Fruit fly (Drosophila melanogaster): ENCODE data around the gene pon.

pon gene

dm6 chrX:4666650-4667360 is 30.7 kb downstream of the pon start, which contains the start of gene CG3009 (continued):
- TF ChIP-seq pb (GFP tag; optimal IDR thresholded peaks at IDR 0.05) = peak; percentile 98
- TF ChIP-seq bigmax (GFP tag; optimal IDR thresholded peaks at IDR 0.05) = peak; percentile 46
- peak; percentile 97 for TF ChIP-seq Chrac-16 (GFP tag; optimal IDR thresholded peaks at IDR 0.05)
- peak; percentile 97 for TF ChIP-seq tgo (GFP tag; IDR thresholded peaks at IDR 0.05)
- TF ChIP-seq kni (GFP tag; optimal IDR thresholded peaks at IDR 0.05) = peak; percentile 87
- peak; percentile 77 for TF ChIP-seq z (GFP tag; IDR thresholded peaks at IDR 0.05)
- peak; percentile 97 for TF ChIP-seq Hand (GFP tag; optimal IDR thresholded peaks at IDR 0.05)
- peak; percentile 67; the same call in 1 of the 2 replicates for TF ChIP-seq dan (GFP tag; IDR thresholded peaks at IDR 0.05)
- TF ChIP-seq CG13287 (GFP tag; IDR thresholded peaks at IDR 0.05; ENCODE audit: partially characterized antibody) = peak; percentile 54; the same call in 1 of the 2 replicates
- TF ChIP-seq nerfin-2 (GFP tag; IDR thresholded peaks at IDR 0.05; ENCODE audit: partially characterized antibody) = no peak
- peak; percentile 90 for TF ChIP-seq ssp (GFP tag; IDR thresholded peaks at IDR 0.05)
- peak; percentile 93 for TF ChIP-seq CG18262 (tag; optimal IDR thresholded peaks at IDR 0.05)
- peak; percentile 96 for TF ChIP-seq CG6175 (GFP tag; IDR thresholded peaks at IDR 0.05)
- TF ChIP-seq chn (GFP tag; optimal IDR thresholded peaks at IDR 0.05) = peak; percentile 98
- TF ChIP-seq caup (GFP tag; optimal IDR thresholded peaks at IDR 0.05; ENCODE audit: severe bottlenecking) = peak; percentile 98
- peak in 1 of 2 experiments; percentile 94 for TF ChIP-seq Hr78 (GFP tag; optimal IDR thresholded peaks at IDR 0.05)
- TF ChIP-seq CrebB (tag; optimal IDR thresholded peaks at IDR 0.05) = peak; percentile 95
- peak; percentile 99 for TF ChIP-seq CG10543 (GFP tag; optimal IDR thresholded peaks at IDR 0.05)
- peak; percentile 92 for TF ChIP-seq gt (GFP tag; IDR thresholded peaks at IDR 0.05)
- TF ChIP-seq CG6689 (GFP tag; IDR thresholded peaks at IDR 0.05) = peak; percentile 98
- peak; percentile 91 for TF ChIP-seq Hey (tag; optimal IDR thresholded peaks at IDR 0.05)
- TF ChIP-seq CG6765 (GFP tag; optimal IDR thresholded peaks at IDR 0.05) = peak; percentile 98
- TF ChIP-seq Six4 (GFP tag; optimal IDR thresholded peaks at IDR 0.05) = peak; percentile 95
- no peak for TF ChIP-seq bbx (GFP tag; IDR thresholded peaks at IDR 0.05; ENCODE audit: partially characterized antibody)
- peak; percentile 84 for TF ChIP-seq Nf-YB (GFP tag; optimal IDR thresholded peaks at IDR 0.05)
- TF ChIP-seq CG14710 (tag; optimal IDR thresholded peaks at IDR 0.05) = peak; percentile 89
- peak; percentile 96 for TF ChIP-seq CG2199 (GFP tag; IDR thresholded peaks at IDR 0.05)
- TF ChIP-seq CG1647 (GFP tag; optimal IDR thresholded peaks at IDR 0.05) = peak; percentile 97
- TF ChIP-seq CG18764 (GFP tag; optimal IDR thresholded peaks at IDR 0.05) = peak; percentile 92
- TF ChIP-seq Eip74EF (GFP tag; optimal IDR thresholded peaks at IDR 0.05) = peak in 1 of 2 experiments; percentile 97
- peak; percentile 98 for TF ChIP-seq zfh2 (GFP tag; optimal IDR thresholded peaks at IDR 0.05)
- peak; percentile 90 for TF ChIP-seq CG8290 (GFP tag; optimal IDR thresholded peaks at IDR 0.05)
- TF ChIP-seq CG8290 (tag; optimal IDR thresholded peaks at IDR 0.05) = peak; percentile 78 to 98
- TF ChIP-seq CoRest (tag; optimal IDR thresholded peaks at IDR 0.05) = peak; percentile 97
- TF ChIP-seq Taf1 (GFP tag; IDR thresholded peaks at IDR 0.05) = peak; percentile 95
- TF ChIP-seq Hr51 (GFP tag; optimal IDR thresholded peaks at IDR 0.05) = peak; percentile 98
- TF ChIP-seq CG7271 (tag; optimal IDR thresholded peaks at IDR 0.05) = peak; percentile 35
- TF ChIP-seq disco-r (GFP tag; optimal IDR thresholded peaks at IDR 0.05) = peak; percentile 97
- peak; percentile 99 for TF ChIP-seq sr (GFP tag; IDR thresholded peaks at IDR 0.05)
- peak; percentile 69 for TF ChIP-seq CG15073 (GFP tag; optimal IDR thresholded peaks at IDR 0.05)
- peak; percentile 97 for TF ChIP-seq odd (GFP tag; optimal IDR thresholded peaks at IDR 0.05)
- TF ChIP-seq Ptx1 (GFP tag; IDR thresholded peaks at IDR 0.05) = peak; percentile 98
- peak; percentile 96 for TF ChIP-seq Dek (tag; optimal IDR thresholded peaks at IDR 0.05)
- TF ChIP-seq cwo (GFP tag; optimal IDR thresholded peaks at IDR 0.05) = peak; percentile 96
- TF ChIP-seq CG9932 (GFP tag; IDR thresholded peaks at IDR 0.05) = peak; percentile 99
- peak; percentile 96 for TF ChIP-seq CG10654 (GFP tag; optimal IDR thresholded peaks at IDR 0.05)
- TF ChIP-seq fd102C (GFP tag; optimal IDR thresholded peaks at IDR 0.05) = peak; percentile 5
- TF ChIP-seq mam (GFP tag; optimal IDR thresholded peaks at IDR 0.05) = peak; percentile 98

Data from whole organism, embryonic.